Fruit fly (Drosophila melanogaster) whole organism, prepupa: ENCODE results near the gene CG44006.

Source experiments
- CG10631 ChIP-seq: fragments of 200-800 bp; sonication (Bioruptor generic); optimal IDR thresholded peaks from 2 replicates; lab custom pipeline; 2016; ENCODE audit warnings: missing biosample characterization, missing genetic modification characterization
- CG15336 ChIP-seq: fragments of 200-800 bp; sonication (Bioruptor generic); IDR thresholded peaks from 2 replicates; pipeline ENCODE4 v1.3.6; 2022; ENCODE audit warnings: missing biosample characterization, missing genetic modification characterization
- CG3032 ChIP-seq: fragments of 200-800 bp; optimal IDR thresholded peaks from 2 replicates; lab custom pipeline; 2019; ENCODE audit warnings: missing biosample characterization, mild to moderate bottlenecking, missing genetic modification characterization, moderate library complexity
- CG31627 ChIP-seq: fragments of 200-800 bp; sonication (Bioruptor generic); optimal IDR thresholded peaks from 3 replicates; lab custom pipeline; 2016; ENCODE audit warnings: missing biosample characterization, missing genetic modification characterization
- CG32006 ChIP-seq: fragments of 200-800 bp; sonication (Bioruptor generic); optimal IDR thresholded peaks from 3 replicates; lab custom pipeline; 2017; ENCODE audit warnings: missing biosample characterization, mild to moderate bottlenecking, missing genetic modification characterization
- CG34406 ChIP-seq: fragments of 200-800 bp; sonication (Bioruptor generic); optimal IDR thresholded peaks from 3 replicates; lab custom pipeline; 2016; ENCODE audit warnings: missing biosample characterization, missing genetic modification characterization
- CG4318 ChIP-seq: fragments of 200-800 bp; sonication (Bioruptor generic); optimal IDR thresholded peaks from 3 replicates; lab custom pipeline; 2017; ENCODE audit warnings: missing biosample characterization, mild to moderate bottlenecking, missing genetic modification characterization
- CG6276 ChIP-seq: fragments of 200-800 bp; sonication (Bioruptor generic); optimal IDR thresholded peaks from 2 replicates; lab custom pipeline; 2017; ENCODE audit warnings: missing biosample characterization, mild to moderate bottlenecking, missing genetic modification characterization
- CG6808 ChIP-seq: fragments of 200-800 bp; sonication (Bioruptor generic); optimal IDR thresholded peaks from 3 replicates; lab custom pipeline; 2017; ENCODE audit warnings: missing biosample characterization, missing genetic modification characterization, mild to moderate bottlenecking, moderate library complexity, missing genetic modification reagents
- CG8119 ChIP-seq: fragments of 200-800 bp; sonication (Bioruptor generic); IDR thresholded peaks from 3 replicates; pipeline ENCODE4 v1.3.6; 2022; ENCODE audit warnings: missing biosample characterization, missing genetic modification characterization
- CG8319 ChIP-seq: fragments of 200-800 bp; sonication (Bioruptor generic); optimal IDR thresholded peaks from 3 replicates; lab custom pipeline; 2016; ENCODE audit warnings: missing biosample characterization, missing genetic modification characterization
- CG9139 ChIP-seq: fragments of 200-800 bp; sonication (Bioruptor generic); optimal IDR thresholded peaks from 3 replicates; lab custom pipeline; 2017; ENCODE audit warnings: missing biosample characterization, mild to moderate bottlenecking, missing genetic modification characterization
- Eip75B ChIP-seq: fragments of 200-800 bp; sonication (Bioruptor generic); optimal IDR thresholded peaks from 3 replicates; lab custom pipeline; 2016; ENCODE audit warnings: missing biosample characterization, missing genetic modification characterization
- Eip78C ChIP-seq: fragments of 200-800 bp; sonication (Bioruptor generic); peaks from one replicate; lab custom pipeline; 2016; ENCODE audit warnings: missing biosample characterization, missing genetic modification characterization
- Ets21C ChIP-seq: fragments of 200-800 bp; sonication (Bioruptor generic); optimal IDR thresholded peaks from 3 replicates; lab custom pipeline; 2016; ENCODE audit warnings: missing biosample characterization, missing genetic modification characterization
- Ets96B ChIP-seq: fragments of 200-800 bp; optimal IDR thresholded peaks from 2 replicates; lab custom pipeline; 2019; ENCODE audit warnings: missing biosample characterization, mild to moderate bottlenecking, missing genetic modification characterization, moderate library complexity
- Hr38 ChIP-seq: sonication (Bioruptor generic); optimal IDR thresholded peaks from 2 replicates; lab custom pipeline; 2016; ENCODE audit warnings: missing biosample characterization, missing genetic modification characterization
- Hr39 ChIP-seq: fragments of 200-800 bp; sonication (Bioruptor generic); optimal IDR thresholded peaks from 2 replicates; lab custom pipeline; 2016; ENCODE audit warnings: missing biosample characterization, missing genetic modification characterization
- Hr4 ChIP-seq: fragments of 200-800 bp; sonication (Bioruptor generic); optimal IDR thresholded peaks from 3 replicates; lab custom pipeline; 2016; ENCODE audit warnings: missing biosample characterization, missing genetic modification characterization
- Lpt ChIP-seq: fragments of 200-800 bp; sonication (Bioruptor generic); optimal IDR thresholded peaks from 3 replicates; lab custom pipeline; 2016; ENCODE audit warnings: missing biosample characterization, missing genetic modification characterization
- Met ChIP-seq: fragments of 200-800 bp; sonication (Bioruptor generic); optimal IDR thresholded peaks from 3 replicates; lab custom pipeline; 2016; ENCODE audit warnings: missing biosample characterization, missing genetic modification characterization
- OdsH ChIP-seq: fragments of 200-800 bp; sonication (Bioruptor generic); optimal IDR thresholded peaks from 3 replicates; lab custom pipeline; 2016; ENCODE audit warnings: missing biosample characterization, missing genetic modification characterization
- Sox14 ChIP-seq: fragments of 200-800 bp; sonication (Bioruptor generic); optimal IDR thresholded peaks from 3 replicates; lab custom pipeline; 2016; ENCODE audit warnings: missing biosample characterization, missing genetic modification characterization
- Sox15 ChIP-seq: fragments of 200-800 bp; sonication (Bioruptor generic); optimal IDR thresholded peaks from 3 replicates; lab custom pipeline; 2016; ENCODE audit warnings: missing biosample characterization, missing genetic modification characterization
- acj6 ChIP-seq: fragments of 200-800 bp; sonication (Bioruptor generic); optimal IDR thresholded peaks from 3 replicates; lab custom pipeline; 2016; ENCODE audit warnings: missing biosample characterization, missing genetic modification characterization
- dac ChIP-seq: fragments of 200-800 bp; sonication (Bioruptor generic); optimal IDR thresholded peaks from 2 replicates; lab custom pipeline; 2017; ENCODE audit warnings: missing biosample characterization, mild to moderate bottlenecking, missing genetic modification characterization
- dsx ChIP-seq: fragments of 200-800 bp; optimal IDR thresholded peaks from 3 replicates; lab custom pipeline; 2019; ENCODE audit warnings: missing biosample characterization, mild to moderate bottlenecking, missing genetic modification characterization, moderate library complexity; ENCODE audit not compliant: poor library complexity, severe bottlenecking
- eg ChIP-seq: fragments of 200-800 bp; sonication (Bioruptor generic); IDR thresholded peaks from 3 replicates; pipeline ENCODE4 v1.3.6; 2022; ENCODE audit warnings: missing biosample characterization, missing genetic modification characterization
- esn ChIP-seq: fragments of 200-800 bp; sonication (Bioruptor generic); optimal IDR thresholded peaks from 2 replicates; lab custom pipeline; 2016; ENCODE audit warnings: missing biosample characterization, mild to moderate bottlenecking, missing genetic modification characterization, moderate library complexity
- fkh ChIP-seq: fragments of 200-800 bp; sonication (Bioruptor generic); optimal IDR thresholded peaks from 3 replicates; lab custom pipeline; 2017; ENCODE audit warnings: missing biosample characterization, mild to moderate bottlenecking, missing genetic modification characterization, moderate library complexity
- lz ChIP-seq: fragments of 200-800 bp; sonication (Bioruptor generic); optimal IDR thresholded peaks from 3 replicates; lab custom pipeline; 2016; ENCODE audit warnings: missing biosample characterization, missing genetic modification characterization
- net ChIP-seq: fragments of 200-800 bp; sonication (Bioruptor generic); optimal IDR thresholded peaks from 3 replicates; lab custom pipeline; 2016; ENCODE audit warnings: missing biosample characterization, missing genetic modification characterization
- pdm3 ChIP-seq: fragments of 200-800 bp; sonication (Bioruptor generic); optimal IDR thresholded peaks from 3 replicates; lab custom pipeline; 2016; ENCODE audit warnings: missing biosample characterization, missing genetic modification characterization
- salr ChIP-seq, 2 experiments: fragments of 200-800 bp; sonication (Bioruptor generic); optimal IDR thresholded peaks; 3 replicates each; lab custom pipeline; 2016 to 2018; ENCODE audit warnings: missing biosample characterization in 2 of 2, missing genetic modification characterization in 2 of 2, mild to moderate bottlenecking in 1 of 2
- ss ChIP-seq, 2 experiments: fragments of 200-800 bp; sonication (Bioruptor generic); optimal IDR thresholded peaks; 2 replicates in 1 of 2; 3 replicates in 1 of 2; lab custom pipeline; 2017 to 2018; ENCODE audit warnings: mild to moderate bottlenecking in 2 of 2, missing biosample characterization in 2 of 2, missing genetic modification characterization in 2 of 2, moderate library complexity in 1 of 2
- svp ChIP-seq: fragments of 200-800 bp; sonication (Bioruptor generic); peaks from one replicate; lab custom pipeline; 2016; ENCODE audit warnings: missing biosample characterization, missing genetic modification characterization
- vri ChIP-seq: fragments of 200-800 bp; sonication (Bioruptor generic); optimal IDR thresholded peaks from 3 replicates; lab custom pipeline; 2016; ENCODE audit warnings: missing biosample characterization, mild to moderate bottlenecking, missing genetic modification characterization

CG44006 gene

DNA sequence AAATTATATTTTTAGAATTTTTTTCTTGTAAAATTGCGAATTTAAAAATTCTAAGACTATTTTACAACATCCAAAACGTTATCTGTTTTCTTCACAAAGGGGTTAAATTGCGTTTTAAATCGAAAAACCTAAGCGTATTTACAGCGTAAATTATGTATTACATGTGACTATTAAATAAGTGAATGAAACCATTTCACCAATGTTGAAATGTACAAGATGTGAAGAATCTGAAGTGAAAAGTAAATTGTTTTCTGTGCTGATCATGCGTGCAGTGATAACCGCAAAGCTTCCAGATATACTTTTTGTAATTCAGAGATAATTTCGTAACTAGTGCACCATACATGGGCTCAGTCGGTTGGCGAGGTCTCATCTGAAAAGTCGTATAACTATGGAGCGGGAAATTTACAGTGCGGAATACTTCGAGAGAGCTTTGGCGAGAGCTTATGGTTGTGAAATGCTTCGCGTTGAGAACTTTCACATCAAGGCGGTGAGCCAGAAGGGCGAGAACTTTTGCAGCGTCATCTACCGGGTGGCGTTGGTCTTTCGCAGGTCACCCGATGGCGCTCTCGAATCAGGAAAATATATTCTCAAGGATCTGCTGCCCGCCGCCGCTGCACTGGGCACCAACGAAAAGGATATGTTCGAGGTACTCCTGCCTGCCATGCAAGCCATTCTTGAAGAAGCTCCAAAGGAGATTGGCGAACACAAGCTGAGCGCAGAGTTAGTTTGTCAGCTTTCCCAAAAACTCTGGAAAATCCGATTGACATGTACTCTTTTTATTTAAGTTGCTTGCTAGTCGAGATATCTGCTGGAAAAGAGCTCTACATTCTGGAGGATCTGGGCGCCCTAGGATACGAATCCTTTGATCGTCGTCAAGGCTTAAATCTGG, 44.3 kb upstream of the CG44006 start (continued):
- no peak for TF ChIP-seq dac (GFP tag; lab: Kevin White, UChicago)
- no peak for TF ChIP-seq Hr38
- TF ChIP-seq dsx (GFP tag; lab: Kevin White, UChicago) = peak; percentile 18
- TF ChIP-seq CG31627 (GFP tag; lab: Kevin White, UChicago) = peak; percentile 14
- peak; percentile 58 for TF ChIP-seq CG15336
- peak; percentile 30 for TF ChIP-seq esn (GFP tag; lab: Kevin White, UChicago)
- no peak for TF ChIP-seq CG4318 (GFP tag; lab: Kevin White, UChicago)
- peak; percentile 14 for TF ChIP-seq Lpt (GFP tag; lab: Kevin White, UChicago)
- peak; percentile 36 for TF ChIP-seq Sox15 (GFP tag; lab: Kevin White, UChicago)
- peak; percentile 45 for TF ChIP-seq lz (GFP tag; lab: Kevin White, UChicago)
- peak; percentile 72 for TF ChIP-seq CG34406 (GFP tag; lab: Kevin White, UChicago)
- peak; percentile 43 for TF ChIP-seq CG6808 (GFP tag; lab: Kevin White, UChicago)

- TF ChIP-seq Hr4 (no peak), fkh (peak; percentile 40)
These were observed 42.7 kb upstream of the CG44006 start, which contains the start of the genes CG32195 and CG7341 for dm6 chr3L:18112669-18113068. CG32195 (plus strand) TSS chr3L:18112959. CG7341 (plus strand) TSS chr3L:18112959.

DNA sequence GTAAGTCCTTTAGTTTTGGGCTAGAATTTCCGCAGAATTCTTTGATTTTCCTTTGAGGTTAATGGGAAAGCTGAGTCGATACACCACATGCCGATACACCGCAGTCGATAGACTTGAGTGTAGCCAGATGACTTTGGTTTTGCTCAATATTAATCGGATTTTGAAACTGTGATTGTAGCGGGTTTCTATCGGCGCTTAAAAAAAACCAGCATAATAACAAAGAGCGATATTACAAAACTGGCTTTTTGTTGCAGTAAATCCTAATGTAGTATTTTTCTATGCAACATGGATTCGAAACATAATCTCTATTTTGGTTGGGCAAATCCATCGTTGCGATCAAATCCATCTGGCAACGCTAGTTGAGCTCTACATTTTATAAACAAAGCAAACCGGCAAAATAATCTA, 39.5 kb upstream of the CG44006 start, which contains the start of the genes Polr3D and mus304:
Polr3D (minus strand) TSS at position 116 of the 405 bp plus-strand sequence.
mus304 (plus strand) TSS at position 356 of the 405 bp plus-strand sequence.
- peak; percentile 11 for TF ChIP-seq Hr39 (GFP tag; lab: Kevin White, UChicago)
- TF ChIP-seq acj6 (GFP tag; lab: Kevin White, UChicago) = no peak
- peak; percentile 49 for TF ChIP-seq lz (GFP tag; lab: Kevin White, UChicago)
- no peak for TF ChIP-seq CG9139 (GFP tag; lab: Kevin White, UChicago)
- no peak for TF ChIP-seq CG8119 (GFP tag; lab: Robert Waterston, UW)
- TF ChIP-seq svp (GFP tag; lab: Kevin White, UChicago) = no peak
- no peak for TF ChIP-seq Ets21C (GFP tag; lab: Kevin White, UChicago)
- no peak for TF ChIP-seq net
- TF ChIP-seq CG31627 (GFP tag; lab: Kevin White, UChicago) = peak; percentile 6
- no peak for TF ChIP-seq CG6276 (GFP tag; lab: Kevin White, UChicago)
- TF ChIP-seq dsx (GFP tag; lab: Kevin White, UChicago) = peak; percentile 3
- TF ChIP-seq esn (GFP tag; lab: Kevin White, UChicago) = peak; percentile 44
- peak; percentile 41 for TF ChIP-seq CG3032 (tag; lab: Kevin White, UChicago)
- peak; percentile 20 for TF ChIP-seq CG10631 (GFP tag; lab: Kevin White, UChicago)
- TF ChIP-seq Eip75B (GFP tag; lab: Kevin White, UChicago) = peak; percentile 15
- TF ChIP-seq Hr4 = peak; percentile 3
- peak; percentile 56 for TF ChIP-seq Eip78C (GFP tag; lab: Kevin White, UChicago)
- no peak for TF ChIP-seq CG8319 (GFP tag; lab: Kevin White, UChicago)
- no peak for TF ChIP-seq eg (GFP tag; lab: Robert Waterston, UW)
- no peak for TF ChIP-seq pdm3
- no peak for TF ChIP-seq CG4318 (GFP tag; lab: Kevin White, UChicago)
- TF ChIP-seq CG15336 = no peak
- no peak for TF ChIP-seq salr (GFP tag; optimal IDR thresholded peaks at IDR 0.05; lab: Kevin White, UChicago)
- TF ChIP-seq CG32006 (GFP tag; lab: Kevin White, UChicago) = no peak
- TF ChIP-seq CG34406 (GFP tag; lab: Kevin White, UChicago) = no peak
- no peak for TF ChIP-seq Lpt (GFP tag; lab: Kevin White, UChicago)
- no peak for TF ChIP-seq Met
- TF ChIP-seq OdsH (GFP tag; lab: Kevin White, UChicago) = no peak
- no peak for TF ChIP-seq ss (GFP tag; optimal IDR thresholded peaks at IDR 0.05; lab: Kevin White, UChicago)
- peak; percentile 64 for TF ChIP-seq Sox14
- no peak for TF ChIP-seq vri (GFP tag; lab: Kevin White, UChicago)
- TF ChIP-seq Ets96B (tag; lab: Kevin White, UChicago) = peak; percentile 1
- TF ChIP-seq, all 60 proteins: peak for 12
